Worm (Caenorhabditis elegans): ENCODE results near the gene tbc-1.

DNA sequence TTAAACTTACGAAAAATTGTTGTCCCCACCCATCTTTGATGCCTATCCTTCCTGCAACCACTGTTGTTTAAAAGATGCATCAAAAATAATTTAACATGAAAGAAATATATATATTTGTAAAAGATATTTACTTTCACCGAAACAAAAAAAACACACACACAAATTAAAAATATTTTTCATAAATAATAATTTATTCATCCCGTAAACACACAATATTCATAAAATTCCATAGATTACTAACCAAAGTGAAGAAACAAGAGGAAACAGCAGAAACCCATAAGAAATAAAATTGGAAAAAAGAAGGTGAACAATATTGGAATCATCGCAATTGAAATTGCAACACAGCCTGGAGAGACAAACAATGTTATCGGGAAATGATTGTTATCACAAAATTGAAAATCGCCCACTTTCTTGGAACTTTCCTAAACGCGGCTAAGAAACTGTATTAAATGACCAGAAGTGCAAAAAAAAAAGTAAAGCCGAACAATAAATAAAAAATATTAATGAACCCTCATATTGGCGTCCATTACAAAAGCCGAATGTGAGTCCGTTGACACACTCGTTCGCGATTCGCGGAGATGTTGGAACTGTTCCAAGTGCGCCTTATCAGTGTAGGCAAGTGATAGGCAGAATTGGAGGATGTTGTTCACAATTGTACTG, 33.5 kb downstream of the tbc-1 start, which contains the start of gene slc-25A18.1:
- no peak for TF ChIP-seq cog-1 (tag; optimal IDR thresholded peaks at IDR 0.05)
- no peak for TF ChIP-seq T22C8.4 (GFP tag; IDR thresholded peaks at IDR 0.05)
- no peak for TF ChIP-seq ztf-29 (GFP tag; IDR thresholded peaks at IDR 0.05)
- TF ChIP-seq klf-2 (GFP tag; conservative IDR thresholded peaks at IDR 0.05) = no peak
- TF ChIP-seq tab-1 (GFP tag; IDR thresholded peaks at IDR 0.05) = no peak
- TF ChIP-seq med-1 (GFP tag; optimal IDR thresholded peaks at IDR 0.05; ENCODE audit: insufficient read depth) = no peak
- TF ChIP-seq ztf-23 (GFP tag; IDR thresholded peaks at IDR 0.05) = no peak
- no peak for TF ChIP-seq ref-1 (GFP tag; conservative IDR thresholded peaks at IDR 0.05)
- no peak for TF ChIP-seq flt-1 (GFP tag; IDR thresholded peaks at IDR 0.05)
